Worm (Caenorhabditis elegans) whole organism, midembryonic: Measurements from ENCODE around the gene mecr-1.

Experiments used
- cog-1 ChIP-seq: sonication (generic microtip); optimal IDR thresholded peaks from 2 replicates; lab custom pipeline; 2016; ENCODE audit warnings: missing genetic modification characterization, missing compliant biosample characterization
- flt-1 ChIP-seq: fragments of 200-800 bp; sonication (Bioruptor generic); IDR thresholded peaks from 2 replicates; pipeline ENCODE4 v1.3.6; 2022; ENCODE audit warnings: missing genetic modification characterization, missing compliant biosample characterization
- med-1 ChIP-seq: sonication (generic microtip); optimal IDR thresholded peaks from 2 replicates; lab custom pipeline; 2017; ENCODE audit warnings: missing genetic modification characterization, mild to moderate bottlenecking, missing compliant biosample characterization, antibody characterized with exemption, missing genetic modification reagents; ENCODE audit not compliant: insufficient read depth
- tab-1 ChIP-seq: fragments of 200-800 bp; sonication (Bioruptor generic); IDR thresholded peaks from 2 replicates; pipeline ENCODE4 v1.3.6; 2022; ENCODE audit warnings: missing genetic modification characterization, missing compliant biosample characterization
- ztf-23 ChIP-seq: fragments of 200-800 bp; sonication (Bioruptor generic); IDR thresholded peaks from 2 replicates; pipeline ENCODE4 v1.3.6; 2022; ENCODE audit warnings: missing genetic modification reagents, missing genetic modification characterization, missing compliant biosample characterization
- ztf-29 ChIP-seq: fragments of 200-800 bp; sonication (Bioruptor generic); IDR thresholded peaks from 2 replicates; pipeline ENCODE4 v1.3.6; 2022; ENCODE audit warnings: missing genetic modification reagents, missing genetic modification characterization, missing compliant biosample characterization

DNA sequence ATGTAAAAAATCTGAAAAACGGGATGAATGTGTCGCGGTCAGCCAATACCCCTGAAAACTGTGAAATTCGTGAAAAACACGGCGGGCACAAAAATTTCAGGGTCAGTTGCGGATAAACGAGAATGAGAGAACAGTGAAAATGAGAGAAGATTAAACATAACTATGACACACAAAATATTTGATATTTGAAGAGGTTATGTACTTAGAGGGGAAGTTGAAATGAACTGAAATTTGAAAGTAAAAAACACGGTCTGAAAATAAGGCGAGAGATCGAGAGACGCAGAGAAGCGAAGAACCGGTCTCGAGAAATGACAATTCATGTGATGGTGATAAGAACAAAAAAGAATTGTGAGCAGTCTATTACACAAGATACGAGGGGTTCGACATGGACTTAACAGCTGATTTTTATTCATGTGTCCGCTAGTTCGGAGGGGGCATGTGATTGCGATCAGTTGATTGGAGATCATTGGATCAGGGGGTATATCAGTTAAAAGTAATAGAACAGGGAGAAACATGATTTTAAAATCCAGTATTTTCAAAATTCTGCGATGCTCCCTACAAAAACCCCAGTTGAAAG lies 21.3 kb downstream of the mecr-1 start, which contains the start of gene moe-3:
- no peak for TF ChIP-seq ztf-29
- no peak for TF ChIP-seq tab-1 (GFP tag; lab: Robert Waterston, UW)
- no peak for TF ChIP-seq ztf-23 (GFP tag; lab: Robert Waterston, UW)
- no peak for TF ChIP-seq med-1 (GFP tag; lab: Kevin White, UChicago)
- no peak for TF ChIP-seq flt-1 (GFP tag; lab: Robert Waterston, UW)
- TF ChIP-seq cog-1 (tag; lab: Kevin White, UChicago) = no peak
